Worm (Caenorhabditis elegans) whole organism, L3 larva: ENCODE measurements around the gene F54H12.7.

Experiments
- aly-2 ChIP-seq: fragments of 150-350 bp; optimal IDR thresholded peaks from 2 replicates; lab custom pipeline; 2014; ENCODE audit warnings: missing biosample characterization, missing genetic modification characterization
- ama-1 ChIP-seq: fragments of 150-350 bp; optimal IDR thresholded peaks from 2 replicates; lab custom pipeline; 2018
- ceh-16 ChIP-seq: sonication (generic microtip); optimal IDR thresholded peaks from 2 replicates; lab custom pipeline; 2017; ENCODE audit warnings: missing biosample characterization, missing genetic modification characterization
- ceh-82 ChIP-seq: fragments of 150-350 bp; optimal IDR thresholded peaks from 2 replicates; lab custom pipeline; 2014; ENCODE audit warnings: missing biosample characterization, missing genetic modification characterization
- ceh-9 ChIP-seq: sonication (generic microtip); optimal IDR thresholded peaks from 2 replicates; lab custom pipeline; 2018; ENCODE audit warnings: missing biosample characterization, missing genetic modification characterization
- egl-5 ChIP-seq: fragments of 150-350 bp; optimal IDR thresholded peaks from 2 replicates; lab custom pipeline; 2017; ENCODE audit warnings: missing biosample characterization, missing genetic modification reagents, missing genetic modification characterization, inconsistent platforms
- elt-2 ChIP-seq: sonication (generic microtip); optimal IDR thresholded peaks from 2 replicates; lab custom pipeline; 2016; ENCODE audit warnings: missing genetic modification reagents, mild to moderate bottlenecking, missing genetic modification characterization, missing compliant biosample characterization
- fkh-2 ChIP-seq: fragments of 150-350 bp; optimal IDR thresholded peaks from 2 replicates; lab custom pipeline; 2014; ENCODE audit warnings: missing biosample characterization, missing genetic modification reagents, missing genetic modification characterization
- hmg-11 ChIP-seq: sonication (generic microtip); optimal IDR thresholded peaks from 2 replicates; lab custom pipeline; 2016; ENCODE audit warnings: missing genetic modification characterization, missing compliant biosample characterization
- jun-1 ChIP-seq: fragments of 150-350 bp; optimal IDR thresholded peaks from 2 replicates; lab custom pipeline; 2014; ENCODE audit warnings: missing biosample characterization, missing genetic modification reagents, missing genetic modification characterization
- lin-15B ChIP-seq: fragments of 150-350 bp; optimal IDR thresholded peaks from 2 replicates; lab custom pipeline; 2014; ENCODE audit warnings: missing biosample characterization, missing genetic modification characterization
- lin-39 ChIP-seq: fragments of 150-350 bp; optimal IDR thresholded peaks from 2 replicates; lab custom pipeline; 2018; ENCODE audit warnings: missing biosample characterization, missing genetic modification reagents, missing genetic modification characterization
- lsy-12 ChIP-seq: sonication (generic microtip); optimal IDR thresholded peaks from 2 replicates; lab custom pipeline; 2016; ENCODE audit warnings: mild to moderate bottlenecking, missing genetic modification characterization, missing compliant biosample characterization
- mml-1 ChIP-seq: fragments of 150-350 bp; sonication (generic microtip); optimal IDR thresholded peaks from 3 replicates; lab custom pipeline; 2014; ENCODE audit warnings: missing biosample characterization, missing genetic modification characterization
- nfya-1 ChIP-seq: sonication (generic microtip); optimal IDR thresholded peaks from 2 replicates; lab custom pipeline; 2017; ENCODE audit warnings: missing genetic modification characterization, mild to moderate bottlenecking, missing compliant biosample characterization, antibody characterized with exemption, moderate library complexity; ENCODE audit not compliant: insufficient read depth
- nhr-11 ChIP-seq: fragments of 150-350 bp; optimal IDR thresholded peaks from 2 replicates; lab custom pipeline; 2014; ENCODE audit warnings: missing biosample characterization, missing genetic modification characterization
- nhr-12 ChIP-seq: fragments of 150-350 bp; optimal IDR thresholded peaks from 2 replicates; lab custom pipeline; 2014; ENCODE audit warnings: missing biosample characterization, missing genetic modification characterization
- nhr-23 ChIP-seq: fragments of 150-350 bp; optimal IDR thresholded peaks from 2 replicates; lab custom pipeline; 2014; ENCODE audit warnings: missing biosample characterization, missing genetic modification reagents, missing genetic modification characterization
- nhr-237 ChIP-seq: fragments of 150-350 bp; optimal IDR thresholded peaks from 2 replicates; lab custom pipeline; 2014; ENCODE audit warnings: missing biosample characterization, missing genetic modification characterization
- nhr-25 ChIP-seq: sonication (generic microtip); optimal IDR thresholded peaks from 2 replicates; lab custom pipeline; 2017; ENCODE audit warnings: missing biosample characterization, missing genetic modification characterization
- nhr-43 ChIP-seq: sonication (generic microtip); optimal IDR thresholded peaks from 2 replicates; lab custom pipeline; 2016; ENCODE audit warnings: mild to moderate bottlenecking, missing genetic modification characterization, missing compliant biosample characterization; ENCODE audit not compliant: poor library complexity, severe bottlenecking
- nhr-76 ChIP-seq: fragments of 150-350 bp; sonication (generic microtip); optimal IDR thresholded peaks from 5 replicates; lab custom pipeline; 2014; ENCODE audit warnings: missing biosample characterization, missing genetic modification characterization
- nhr-77 ChIP-seq: fragments of 150-350 bp; optimal IDR thresholded peaks from 2 replicates; lab custom pipeline; 2014; ENCODE audit warnings: missing biosample characterization, missing genetic modification characterization
- pha-4 ChIP-seq: fragments of 150-350 bp; optimal IDR thresholded peaks from 2 replicates; lab custom pipeline; 2014; ENCODE audit warnings: missing biosample characterization, missing genetic modification reagents, missing genetic modification characterization
- pqm-1 ChIP-seq: fragments of 150-350 bp; optimal IDR thresholded peaks from 2 replicates; lab custom pipeline; 2017; ENCODE audit warnings: missing biosample characterization, missing genetic modification characterization, inconsistent platforms
- skn-1 ChIP-seq: fragments of 150-350 bp; optimal IDR thresholded peaks from 2 replicates; lab custom pipeline; 2014; ENCODE audit warnings: missing biosample characterization, missing genetic modification characterization
- snpc-4 ChIP-seq: fragments of 150-350 bp; optimal IDR thresholded peaks from 2 replicates; lab custom pipeline; 2014; ENCODE audit warnings: missing biosample characterization, missing genetic modification characterization
- tbx-2 ChIP-seq: sonication (generic microtip); optimal IDR thresholded peaks from 2 replicates; lab custom pipeline; 2016; ENCODE audit warnings: mild to moderate bottlenecking, missing genetic modification characterization, missing compliant biosample characterization
- unc-39 ChIP-seq: sonication (generic microtip); optimal IDR thresholded peaks from 4 replicates; lab custom pipeline; 2017; ENCODE audit warnings: missing biosample characterization, missing genetic modification characterization
- ztf-11 ChIP-seq: fragments of 150-350 bp; optimal IDR thresholded peaks from 2 replicates; lab custom pipeline; 2014; ENCODE audit warnings: missing biosample characterization, missing genetic modification characterization

F54H12.7 gene

ce11 chrIII:7941417-7941816 is 27.7 kb upstream of the F54H12.7 start, which contains the start of gene kle-2:
TSS of gene kle-2 (plus strand) at chrIII:7941717.
- TF ChIP-seq nhr-76 (tag; lab: Kevin White, UChicago), result no peak
- no peak for TF ChIP-seq jun-1 (tag; lab: Kevin White, UChicago)
- no peak for TF ChIP-seq snpc-4 (tag; lab: Kevin White, UChicago)
- no peak for TF ChIP-seq tbx-2

DNA sequence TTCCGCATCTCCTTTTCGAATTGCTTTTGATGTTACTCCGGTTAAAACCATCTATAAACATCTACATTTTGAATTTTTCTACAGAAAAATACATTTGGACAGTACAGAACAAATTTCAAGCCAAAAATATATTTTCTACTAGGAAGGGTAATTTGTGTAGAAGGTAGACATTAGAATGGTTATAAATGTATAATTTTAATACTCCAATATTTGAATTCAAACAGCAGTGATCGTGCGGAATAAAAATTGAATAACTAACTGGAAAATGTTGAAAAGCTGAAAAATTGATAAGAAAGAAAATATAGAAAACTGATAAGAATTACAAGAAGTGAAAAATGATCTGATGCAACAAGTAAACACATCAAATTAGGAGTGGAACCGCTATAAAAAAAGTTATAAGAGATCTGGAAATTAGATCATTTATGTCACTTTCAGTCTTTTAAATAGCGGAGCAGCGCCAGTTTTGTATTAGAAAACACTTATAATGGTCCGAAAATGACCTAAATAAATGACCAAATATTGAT is 22.1 kb upstream of the F54H12.7 start, which contains the start of gene gsto-1:
TSS of gene gsto-1 (minus strand) at position 51 of the 524 bp plus-strand sequence.
- no peak for TF ChIP-seq jun-1 (tag; lab: Kevin White, UChicago)
- no peak for TF ChIP-seq nhr-25 (tag; lab: Kevin White, UChicago)
- TF ChIP-seq pha-4 (tag; lab: Kevin White, UChicago), result peak; percentile 13
- peak; percentile 74 for TF ChIP-seq elt-2 (tag; lab: Kevin White, UChicago)
- TF ChIP-seq ceh-82, result no peak
- TF ChIP-seq nhr-12, result no peak
- no peak for TF ChIP-seq ceh-9

ce11 chrIII:7947677-7948076 is 21.5 kb upstream of the F54H12.7 start:
- TF ChIP-seq fkh-2, result no peak
- TF ChIP-seq lin-15B, result no peak
- no peak for TF ChIP-seq nhr-23 (tag; lab: Kevin White, UChicago)
- TF ChIP-seq ceh-16 (tag; lab: Kevin White, UChicago), result no peak
- TF ChIP-seq ztf-11 (tag; lab: Kevin White, UChicago), result no peak
- no peak for TF ChIP-seq nhr-77
- no peak for TF ChIP-seq lsy-12
- no peak for TF ChIP-seq mml-1 (tag; lab: Kevin White, UChicago)
- TF ChIP-seq nhr-237 (tag; lab: Kevin White, UChicago), result no peak
- TF ChIP-seq pqm-1, result no peak
- no peak for TF ChIP-seq aly-2 (tag; lab: Kevin White, UChicago)
- TF ChIP-seq unc-39, result no peak
- TF ChIP-seq nhr-25 (tag; lab: Kevin White, UChicago), result no peak
- no peak for TF ChIP-seq nhr-11 (tag; lab: Kevin White, UChicago)
- no peak for TF ChIP-seq jun-1 (tag; lab: Kevin White, UChicago)

DNA sequence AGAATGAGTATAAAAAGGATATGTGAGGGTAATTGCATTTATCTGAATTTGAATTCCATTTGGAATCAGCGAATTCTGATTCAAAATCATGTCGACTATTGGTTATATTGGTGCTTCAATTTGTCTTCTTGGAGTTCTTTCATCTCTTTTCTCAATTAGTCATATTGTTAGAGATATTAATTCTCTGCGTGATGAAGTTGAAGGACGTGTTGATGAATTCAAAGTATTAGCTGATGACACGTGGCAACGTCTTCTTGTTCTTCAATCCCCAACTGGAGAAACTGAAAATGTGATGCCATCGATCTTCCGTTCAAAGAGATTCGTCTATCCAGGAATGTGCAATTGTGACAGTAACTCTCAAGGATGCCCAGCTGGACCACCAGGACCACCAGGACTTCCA is 20.3 kb upstream of the F54H12.7 start, which contains the start of gene col-90:
TSS of gene col-90 (plus strand) at position 37 of the 400 bp plus-strand sequence.
- TF ChIP-seq nhr-25 (tag; lab: Kevin White, UChicago) (peak; percentile 55), nfya-1 (tag; lab: Kevin White, UChicago) (no peak), nhr-43 (tag; lab: Kevin White, UChicago) (peak; percentile 61)

DNA sequence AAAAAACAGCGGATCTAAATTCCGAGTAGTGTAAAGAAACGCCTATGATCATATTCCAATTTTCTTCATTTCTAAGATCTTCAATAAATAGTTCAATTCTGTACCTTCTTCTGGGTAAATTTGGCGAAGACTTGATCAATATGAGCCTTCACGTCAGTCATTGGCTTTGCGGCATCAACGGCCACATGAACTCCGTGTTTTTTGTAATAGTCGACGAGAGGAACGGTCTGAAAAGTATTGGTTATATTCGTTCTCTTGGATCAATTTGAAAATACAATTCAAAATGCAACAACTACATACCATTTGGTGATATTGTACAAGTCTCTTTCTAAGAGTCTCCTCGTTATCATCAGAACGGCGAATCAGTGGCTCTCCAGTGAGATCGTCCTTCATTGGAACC is 18.7 kb upstream of the F54H12.7 start:
- peak; percentile 35 for TF ChIP-seq tbx-2
- peak; percentile 91 for TF ChIP-seq nhr-43 (tag; lab: Kevin White, UChicago)
- TF ChIP-seq lin-39, result no peak

- peak; percentile 21 for TF ChIP-seq egl-5 (tag; lab: Kevin White, UChicago)
- peak; percentile 70 for TF ChIP-seq lin-15B
- no peak for TF ChIP-seq skn-1 (tag; lab: Kevin White, UChicago)
- peak; percentile 32 for TF ChIP-seq pha-4 (tag; lab: Kevin White, UChicago)
- no peak for TF ChIP-seq ama-1 (lab: Kevin White, UChicago)
- TF ChIP-seq nfya-1 (tag; lab: Kevin White, UChicago), result peak; percentile 68
- TF ChIP-seq hmg-11, result peak; percentile 19
Observed at ce11 chrIII:7952077-7952765, 16.9 kb upstream of the F54H12.7 start, which contains the start of gene C29E4.15. TSS of gene C29E4.15 (plus strand) at chrIII:7952623.
